Worm (Caenorhabditis elegans) whole organism, L4 larva: ENCODE measurements around the gene srlf-20.
A peak's percentile ranks its signal among the peaks of the same experiment; 100 is the strongest.
"Not testable (repeated sequence)": the region's sequence is repeated elsewhere in the genome, so short reads cannot be mapped to it uniquely, and the experiment has no call there.

Experiments
- F26F4.8 ChIP-seq: fragments of 200-800 bp; sonication (Bioruptor generic); conservative IDR thresholded peaks from 2 replicates; pipeline ENCODE4 v1.3.6; 2022; ENCODE audit warnings: missing genetic modification characterization, missing compliant biosample characterization
- F44E2.7 ChIP-seq: fragments of 200-800 bp; sonication (Bioruptor generic); IDR thresholded peaks from 2 replicates; pipeline ENCODE4 v2.1.2; 2022; ENCODE audit warnings: missing genetic modification characterization, missing compliant biosample characterization
- R02D3.7 ChIP-seq: fragments of 150-350 bp; sonication (generic microtip); optimal IDR thresholded peaks from 3 replicates; lab custom pipeline; 2014; ENCODE audit warnings: missing biosample characterization, missing genetic modification characterization
- T20F7.1 ChIP-seq: fragments of 200-800 bp; sonication (Bioruptor generic); optimal IDR thresholded peaks from 2 replicates; lab custom pipeline; 2018; ENCODE audit warnings: mild to moderate bottlenecking, missing genetic modification characterization, missing compliant biosample characterization
- T26A8.4 ChIP-seq: fragments of 200-800 bp; sonication (Bioruptor generic); IDR thresholded peaks from 2 replicates; pipeline ENCODE4 v1.3.6; 2022; ENCODE audit warnings: missing genetic modification characterization, missing compliant biosample characterization
- Y48G9A.11 ChIP-seq: fragments of 200-800 bp; sonication (Bioruptor generic); IDR thresholded peaks from 2 replicates; pipeline ENCODE4 v1.3.6; 2022; ENCODE audit warnings: missing genetic modification reagents, missing genetic modification characterization, missing compliant biosample characterization
- aha-1 ChIP-seq: fragments of 150-350 bp; peaks from one replicate; lab custom pipeline; 2014; ENCODE audit warnings: missing biosample characterization, missing genetic modification characterization
- ama-1 ChIP-seq: fragments of 150-350 bp; optimal IDR thresholded peaks from 2 replicates; lab custom pipeline; 2014; ENCODE audit warnings: inconsistent platforms, mixed read lengths
- arid-1 ChIP-seq: fragments of 200-800 bp; sonication (Bioruptor generic); conservative IDR thresholded peaks from 2 replicates; pipeline ENCODE4 v1.3.6; 2022; ENCODE audit warnings: missing genetic modification reagents, missing genetic modification characterization, missing compliant biosample characterization
- ceh-20 ChIP-seq: fragments of 200-800 bp; sonication (Bioruptor generic); IDR thresholded peaks from 2 replicates; pipeline ENCODE4 v1.3.6; 2022; ENCODE audit warnings: missing genetic modification reagents, missing genetic modification characterization, missing compliant biosample characterization
- ceh-32 ChIP-seq: sonication (generic microtip); optimal IDR thresholded peaks from 2 replicates; lab custom pipeline; 2016; ENCODE audit warnings: mild to moderate bottlenecking, missing genetic modification characterization, missing compliant biosample characterization; ENCODE audit not compliant: poor library complexity
- ces-1 ChIP-seq: fragments of 150-350 bp; sonication (generic microtip); optimal IDR thresholded peaks from 4 replicates; lab custom pipeline; 2014; ENCODE audit warnings: missing biosample characterization, missing genetic modification reagents, missing genetic modification characterization
- daf-12 ChIP-seq: fragments of 150-350 bp; optimal IDR thresholded peaks from 2 replicates; lab custom pipeline; 2014; ENCODE audit warnings: missing biosample characterization, missing genetic modification reagents, missing genetic modification characterization
- daf-16 ChIP-seq, 3 experiments: sonication (generic microtip); optimal IDR thresholded peaks; 2 replicates each; lab custom pipeline; 2016 to 2017; ENCODE audit warnings: missing genetic modification characterization in 3 of 3, missing genetic modification reagents in 3 of 3, mild to moderate bottlenecking in 2 of 3, missing compliant biosample characterization in 2 of 3, missing biosample characterization in 1 of 3, moderate library complexity in 1 of 3
- dmd-6 ChIP-seq: fragments of 200-800 bp; sonication (Bioruptor generic); IDR thresholded peaks from 2 replicates; pipeline ENCODE4 v1.3.6; 2022; ENCODE audit warnings: missing genetic modification reagents, missing genetic modification characterization, missing compliant biosample characterization
- dpl-1 ChIP-seq: fragments of 150-350 bp; optimal IDR thresholded peaks from 2 replicates; lab custom pipeline; 2014; ENCODE audit warnings: missing biosample characterization, missing genetic modification reagents, missing genetic modification characterization
- egl-43 ChIP-seq: fragments of 200-800 bp; sonication (Bioruptor generic); IDR thresholded peaks from 2 replicates; pipeline ENCODE4 v1.3.6; 2022; ENCODE audit warnings: missing genetic modification reagents, missing genetic modification characterization, missing compliant biosample characterization
- fos-1 ChIP-seq: fragments of 150-350 bp; optimal IDR thresholded peaks from 2 replicates; lab custom pipeline; 2014; ENCODE audit warnings: missing biosample characterization, missing genetic modification characterization
- hlh-11 ChIP-seq: fragments of 200-800 bp; sonication (Bioruptor generic); optimal IDR thresholded peaks from 2 replicates; lab custom pipeline; 2018; ENCODE audit warnings: mild to moderate bottlenecking, missing genetic modification characterization, missing compliant biosample characterization
- lin-15B ChIP-seq: fragments of 150-350 bp; sonication (generic microtip); optimal IDR thresholded peaks from 3 replicates; lab custom pipeline; 2014; ENCODE audit warnings: missing biosample characterization, missing genetic modification characterization
- lin-29 ChIP-seq: fragments of 200-800 bp; sonication (Bioruptor generic); IDR thresholded peaks from 2 replicates; pipeline ENCODE4 v1.3.6; 2022; ENCODE audit warnings: missing genetic modification reagents, missing genetic modification characterization, missing compliant biosample characterization
- lir-3 ChIP-seq: sonication (generic microtip); optimal IDR thresholded peaks from 2 replicates; lab custom pipeline; 2016; ENCODE audit warnings: mild to moderate bottlenecking, missing genetic modification characterization, missing compliant biosample characterization
- lsy-2 ChIP-seq, 2 experiments: fragments of 150-350 bp in 1 of 2; sonication (generic microtip) in 1 of 2; optimal IDR thresholded peaks; 2 replicates each; lab custom pipeline; 2014 to 2017; ENCODE audit warnings: missing biosample characterization in 2 of 2, missing genetic modification characterization in 2 of 2
- mdl-1 ChIP-seq, 2 experiments: fragments of 150-350 bp in 1 of 2; sonication (generic microtip) in 1 of 2; optimal IDR thresholded peaks; 2 replicates each; lab custom pipeline; 2014 to 2017; ENCODE audit warnings: missing biosample characterization in 2 of 2, missing genetic modification characterization in 2 of 2
- mes-2 ChIP-seq: sonication (generic microtip); optimal IDR thresholded peaks from 2 replicates; lab custom pipeline; 2016; ENCODE audit warnings: missing genotype, mild to moderate bottlenecking, missing genetic modification characterization, missing compliant biosample characterization; ENCODE audit not compliant: poor library complexity, severe bottlenecking
- mxl-2 ChIP-seq: fragments of 200-800 bp; sonication (Bioruptor generic); conservative IDR thresholded peaks from 2 replicates; pipeline ENCODE4 v1.3.6; 2022; ENCODE audit warnings: missing genetic modification reagents, missing genetic modification characterization, missing compliant biosample characterization
- mxl-3 ChIP-seq: fragments of 200-800 bp; sonication (Bioruptor generic); optimal IDR thresholded peaks from 2 replicates; lab custom pipeline; 2018; ENCODE audit warnings: mild to moderate bottlenecking, missing genetic modification characterization, missing compliant biosample characterization
- nhr-102 ChIP-seq: sonication (generic microtip); optimal IDR thresholded peaks from 2 replicates; lab custom pipeline; 2016; ENCODE audit warnings: mild to moderate bottlenecking, missing genetic modification characterization, moderate library complexity, missing compliant biosample characterization
- nhr-111 ChIP-seq: fragments of 200-800 bp; sonication (Bioruptor generic); optimal IDR thresholded peaks from 2 replicates; lab custom pipeline; 2018; ENCODE audit warnings: mild to moderate bottlenecking, missing genetic modification characterization, missing compliant biosample characterization
- nhr-237 ChIP-seq: sonication (generic microtip); optimal IDR thresholded peaks from 2 replicates; lab custom pipeline; 2017; ENCODE audit warnings: missing biosample characterization, missing genetic modification characterization
- nhr-28 ChIP-seq: fragments of 150-350 bp; optimal IDR thresholded peaks from 2 replicates; lab custom pipeline; 2014; ENCODE audit warnings: missing biosample characterization, missing genetic modification characterization
- nhr-41 ChIP-seq: fragments of 200-800 bp; sonication (Bioruptor generic); IDR thresholded peaks from 2 replicates; pipeline ENCODE4 v1.3.6; 2022; ENCODE audit warnings: missing genetic modification reagents, missing genetic modification characterization, missing compliant biosample characterization
- nhr-42 ChIP-seq: fragments of 200-800 bp; sonication (Bioruptor generic); IDR thresholded peaks from 2 replicates; pipeline ENCODE4 v1.3.6; 2022; ENCODE audit warnings: missing genetic modification characterization, missing compliant biosample characterization
- nhr-48 ChIP-seq: sonication (generic microtip); optimal IDR thresholded peaks from 2 replicates; lab custom pipeline; 2016; ENCODE audit warnings: mild to moderate bottlenecking, missing genetic modification characterization, missing compliant biosample characterization
- nhr-6 ChIP-seq: fragments of 150-350 bp; optimal IDR thresholded peaks from 2 replicates; lab custom pipeline; 2014; ENCODE audit warnings: missing biosample characterization, missing genetic modification characterization
- nhr-76 ChIP-seq: fragments of 150-350 bp; optimal IDR thresholded peaks from 2 replicates; lab custom pipeline; 2014; ENCODE audit warnings: missing biosample characterization, missing genetic modification characterization
- nhr-77 ChIP-seq: fragments of 150-350 bp; optimal IDR thresholded peaks from 2 replicates; lab custom pipeline; 2014; ENCODE audit warnings: missing biosample characterization, missing genetic modification characterization
- php-3 ChIP-seq: fragments of 200-800 bp; sonication (Bioruptor generic); IDR thresholded peaks from 2 replicates; pipeline ENCODE4 v1.3.6; 2022; ENCODE audit warnings: missing genetic modification reagents, missing genetic modification characterization, missing compliant biosample characterization
- sdz-12 ChIP-seq: fragments of 200-800 bp; sonication (Bioruptor generic); optimal IDR thresholded peaks from 2 replicates; lab custom pipeline; 2018; ENCODE audit warnings: mild to moderate bottlenecking, missing genetic modification characterization, missing compliant biosample characterization
- snpc-4 ChIP-seq: fragments of 150-350 bp; optimal IDR thresholded peaks from 2 replicates; lab custom pipeline; 2014; ENCODE audit warnings: missing biosample characterization, missing genetic modification characterization
- spr-1 ChIP-seq: sonication (generic microtip); optimal IDR thresholded peaks from 2 replicates; lab custom pipeline; 2016; ENCODE audit warnings: mild to moderate bottlenecking, missing genetic modification characterization, missing compliant biosample characterization
- spr-3 ChIP-seq: fragments of 200-800 bp; sonication (Bioruptor generic); optimal IDR thresholded peaks from 2 replicates; lab custom pipeline; 2018; ENCODE audit warnings: mild to moderate bottlenecking, missing genetic modification characterization, missing compliant biosample characterization
- zfp-2 ChIP-seq: sonication (generic microtip); optimal IDR thresholded peaks from 2 replicates; lab custom pipeline; 2016; ENCODE audit warnings: mild to moderate bottlenecking, missing genetic modification characterization, missing compliant biosample characterization

Gene srlf-20

DNA sequence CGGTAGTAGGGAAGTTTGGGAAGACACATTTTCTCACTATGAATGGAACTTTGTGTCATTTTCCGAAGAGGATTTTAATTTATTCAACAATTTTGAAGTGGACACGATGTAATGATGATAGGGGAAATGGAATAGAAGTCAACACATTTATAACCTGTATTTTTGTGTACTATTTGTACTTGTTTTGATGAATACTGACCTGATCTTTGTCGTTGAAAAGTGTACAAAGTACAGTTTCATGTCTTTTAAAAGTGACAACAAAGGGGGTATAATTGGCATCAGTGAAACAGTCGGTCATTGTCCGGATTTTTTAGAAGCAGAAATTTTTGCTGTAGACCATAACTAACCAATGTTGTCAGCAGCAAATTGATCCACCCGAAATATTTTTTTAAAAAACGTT lies 4.6 kb upstream of the srlf-20 start, which contains the start of gene T02B11.6 (continued):
- TF ChIP-seq nhr-111 (GFP tag; lab: Kevin White, UChicago) (no peak), spr-3 (no peak), ama-1 (lab: Kevin White, UChicago) (no peak), F26F4.8 (GFP tag; lab: Robert Waterston, UW) (no peak)

- no peak for TF ChIP-seq nhr-237 (tag; lab: Kevin White, UChicago)
- TF ChIP-seq nhr-6: no peak
- no peak for TF ChIP-seq zfp-2
- TF ChIP-seq ces-1 (GFP tag; lab: Kevin White, UChicago): no peak
- no peak for TF ChIP-seq sdz-12 (GFP tag; lab: Kevin White, UChicago)
- TF ChIP-seq arid-1: no peak
Measured at ce11 chrV:890423-890822, 3.3 kb upstream of the srlf-20 start, which contains the start of gene srlf-21. srlf-21 (minus strand) TSS chrV:890523.

ce11 chrV:890835-891234 lies 2.9 kb upstream of the srlf-20 start, which contains the start of gene srlf-22:
srlf-22 (plus strand) TSS chrV:891135.
- not testable (repeated sequence) for TF ChIP-seq F44E2.7 (GFP tag; lab: Robert Waterston, UW); lir-3; nhr-77
- TF ChIP-seq, all 104 proteins: peak for 0; not testable (repeated sequence) for 104

ce11 chrV:899087-899486 lies 5.3 kb downstream of the srlf-20 start, which contains the start of gene nas-32:
nas-32 (minus strand) TSS chrV:899187.
- TF ChIP-seq spr-1 (tag; lab: Kevin White, UChicago) (no peak), aha-1 (tag; lab: Kevin White, UChicago) (peak; percentile 30)

ce11 chrV:903460-903859 lies 9.7 kb downstream of the srlf-20 start, which contains the start of gene fmo-5:
fmo-5 (minus strand) TSS chrV:903665.
- TF ChIP-seq daf-12: no peak
- TF ChIP-seq mdl-1 (tag; optimal IDR thresholded peaks at IDR 0.05; lab: Kevin White, UChicago): peak; percentile 48 to 91
- TF ChIP-seq dmd-6 (GFP tag; lab: Robert Waterston, UW): peak; percentile 75
- peak; percentile 65 for TF ChIP-seq mxl-3 (GFP tag; lab: Kevin White, UChicago)
- 0 out of 2 replicates have a peak, but pooled peaks have one; percentile 31 for TF ChIP-seq T26A8.4
- peak; percentile 31 for TF ChIP-seq nhr-102 (tag; lab: Kevin White, UChicago)
- TF ChIP-seq nhr-6: no peak
- no peak for TF ChIP-seq T20F7.1
- TF ChIP-seq mxl-2 (GFP tag; lab: Robert Waterston, UW): no peak
- no peak for TF ChIP-seq lsy-2 (tag; optimal IDR thresholded peaks at IDR 0.05; lab: Kevin White, UChicago)
- TF ChIP-seq Y48G9A.11 (GFP tag; lab: Robert Waterston, UW): no peak
- TF ChIP-seq php-3 (GFP tag; lab: Robert Waterston, UW): peak; percentile 50; the same call in 1 of the 2 replicates
- 0 out of 2 replicates have a peak, but pooled peaks have one; percentile 31 for TF ChIP-seq nhr-42 (GFP tag; lab: Robert Waterston, UW)
- no peak for TF ChIP-seq R02D3.7
- peak; percentile 51 for TF ChIP-seq nhr-77
- no peak for TF ChIP-seq aha-1 (tag; lab: Kevin White, UChicago)
- TF ChIP-seq ceh-20 (GFP tag; lab: Robert Waterston, UW): no peak
- no peak for TF ChIP-seq ceh-32 (tag; lab: Kevin White, UChicago)
- TF ChIP-seq lin-15B (tag; lab: Kevin White, UChicago): no peak
- TF ChIP-seq nhr-237 (tag; lab: Kevin White, UChicago): no peak
- TF ChIP-seq fos-1: no peak
- no peak for TF ChIP-seq snpc-4 (tag; lab: Kevin White, UChicago)
- no peak for TF ChIP-seq F26F4.8 (GFP tag; lab: Robert Waterston, UW)
- TF ChIP-seq daf-16 (GFP tag; optimal IDR thresholded peaks at IDR 0.05; lab: Kevin White, UChicago): no peak
- peak; percentile 51 for TF ChIP-seq daf-16 (tag; optimal IDR thresholded peaks at IDR 0.05; lab: Kevin White, UChicago)
- no peak for TF ChIP-seq egl-43 (GFP tag; lab: Robert Waterston, UW)
- TF ChIP-seq nhr-48 (tag; lab: Kevin White, UChicago): peak; percentile 2
- TF ChIP-seq nhr-76 (tag; lab: Kevin White, UChicago): no peak
- TF ChIP-seq dpl-1: peak; percentile 47
- TF ChIP-seq lin-29: no peak
- peak; percentile 64 for TF ChIP-seq mes-2 (tag; lab: Kevin White, UChicago)
- no peak for TF ChIP-seq nhr-41 (GFP tag; lab: Robert Waterston, UW)
- peak; percentile 84 for TF ChIP-seq nhr-28
- peak; percentile 57 for TF ChIP-seq hlh-11 (tag; lab: Kevin White, UChicago)
